Fruit fly (Drosophila melanogaster): Measurements from ENCODE around the gene TyrR.

Gene TyrR

DNA sequence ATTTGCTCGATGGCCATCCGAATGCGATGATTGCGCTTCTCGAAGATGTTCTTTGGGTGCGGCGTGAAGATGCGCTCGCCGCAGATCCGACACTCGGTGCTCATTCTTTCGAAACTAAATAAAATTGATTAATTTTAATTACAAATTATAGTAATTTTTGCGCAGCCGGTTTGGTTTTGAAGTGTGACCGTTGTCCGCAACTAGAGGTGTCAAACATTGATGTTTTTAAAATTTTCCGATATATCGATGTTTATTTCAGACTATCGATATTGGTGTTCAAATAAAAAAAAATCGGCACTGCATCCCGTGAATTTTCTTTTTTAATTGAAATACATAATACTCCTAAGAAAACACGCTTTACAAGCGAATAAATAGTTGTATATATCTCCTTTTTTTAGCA is 46.0 kb upstream of the TyrR start, which contains the start of gene Odj (continued):
- TF ChIP-seq NfI (GFP tag; optimal IDR thresholded peaks at IDR 0.05) (no peak), bsh (GFP tag; optimal IDR thresholded peaks at IDR 0.05) (no peak), pfk (GFP tag; optimal IDR thresholded peaks at IDR 0.05) (no peak), bbx (GFP tag; IDR thresholded peaks at IDR 0.05; ENCODE audit: partially characterized antibody) (peak; percentile 96), Dad (GFP tag; optimal IDR thresholded peaks at IDR 0.05) (no peak), CG1602 (GFP tag; optimal IDR thresholded peaks at IDR 0.05) (no peak), Dfd (GFP tag; optimal IDR thresholded peaks at IDR 0.05) (no peak), CG11456 (GFP tag; IDR thresholded peaks at IDR 0.05) (no peak), Blimp-1 (GFP tag; optimal IDR thresholded peaks at IDR 0.05) (no peak), Neu2 (GFP tag; optimal IDR thresholded peaks at IDR 0.05; ENCODE audit: borderline replicate concordance) (no peak), en (GFP tag; optimal IDR thresholded peaks at IDR 0.05) (no peak)

DNA sequence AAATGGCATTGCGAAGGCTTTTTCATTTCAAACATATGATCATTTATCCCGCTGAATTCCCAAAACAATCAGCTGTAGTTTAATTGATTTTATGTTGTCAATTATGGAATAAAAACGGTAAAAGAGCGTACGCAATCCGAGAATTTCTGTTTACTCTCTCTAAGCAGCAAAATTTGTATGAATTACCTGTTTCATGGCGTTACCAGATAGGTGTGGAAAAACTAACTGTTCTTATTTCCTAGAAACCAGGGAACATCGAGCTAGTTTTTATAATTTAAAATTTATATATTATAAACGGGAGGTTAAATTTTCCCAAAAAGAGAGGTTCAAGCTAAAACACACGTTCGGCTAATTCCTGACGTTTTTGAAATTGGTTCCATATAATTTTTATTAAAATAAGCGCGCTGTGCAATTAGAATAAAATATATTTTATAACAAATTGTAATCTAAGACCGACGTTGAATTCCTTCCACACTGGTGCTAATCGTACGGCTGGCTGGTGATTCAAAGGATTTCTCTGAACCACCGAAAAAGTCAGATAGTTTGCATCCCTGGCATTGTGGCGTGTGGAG is 44.1 kb upstream of the TyrR start, which contains the start of gene CG17801:
Gene CG17801 (minus strand): TSS at position 51 of the 572 bp plus-strand sequence.
- TF ChIP-seq CTCF (GFP tag; optimal IDR thresholded peaks at IDR 0.05) (no peak), CG4820 (GFP tag; optimal IDR thresholded peaks at IDR 0.05) (no peak), gem (tag; optimal IDR thresholded peaks at IDR 0.05) (peak; percentile 46), yki (optimal IDR thresholded peaks at IDR 0.05) (no peak), CG13424 (tag; optimal IDR thresholded peaks at IDR 0.05) (peak; percentile 16), tap (tag; optimal IDR thresholded peaks at IDR 0.05) (no peak), mam (GFP tag; optimal IDR thresholded peaks at IDR 0.05) (no peak), dm (GFP tag; optimal IDR thresholded peaks at IDR 0.05) (no peak), lmd (GFP tag; IDR thresholded peaks at IDR 0.05) (no peak), D19B (GFP tag; optimal IDR thresholded peaks at IDR 0.05) (no peak), bsh (GFP tag; optimal IDR thresholded peaks at IDR 0.05) (peak in 1 of 2 experiments; percentile 2), PHDP (tag; optimal IDR thresholded peaks at IDR 0.05) (peak; percentile 6), sisA (GFP tag; IDR thresholded peaks at IDR 0.05) (no peak), CG17802 (tag; optimal IDR thresholded peaks at IDR 0.05) (no peak), pan (optimal IDR thresholded peaks at IDR 0.05) (no peak), pan (GFP tag; optimal IDR thresholded peaks at IDR 0.05 in 1 of 2, IDR thresholded peaks at IDR 0.05 in 1 of 2) (peak in 1 of 2 experiments; percentile 5), CG14710 (tag; optimal IDR thresholded peaks at IDR 0.05) (peak; percentile 14), CG17829 (tag; optimal IDR thresholded peaks at IDR 0.05) (peak; percentile 14), CG9727 (GFP tag; optimal IDR thresholded peaks at IDR 0.05) (no peak), CG18599 (GFP tag; optimal IDR thresholded peaks at IDR 0.05) (peak; percentile 15), CG6689 (GFP tag; IDR thresholded peaks at IDR 0.05) (peak; percentile 4; the same call in 1 of the 2 replicates), lola (GFP tag; optimal IDR thresholded peaks at IDR 0.05) (peak in 1 of 3 experiments; percentile 13), CG4424 (GFP tag; optimal IDR thresholded peaks at IDR 0.05) (peak; percentile 32), aop (GFP tag; IDR thresholded peaks at IDR 0.05) (no peak), CG11723 (GFP tag; optimal IDR thresholded peaks at IDR 0.05) (no peak), CG1233 (GFP tag; optimal IDR thresholded peaks at IDR 0.05) (peak; percentile 14), CG7357 (GFP tag; IDR thresholded peaks at IDR 0.05) (peak; percentile 50; the same call in 1 of the 3 replicates), CG2712 (tag; optimal IDR thresholded peaks at IDR 0.05) (peak; percentile 31), nmo (GFP tag; optimal IDR thresholded peaks at IDR 0.05) (peak; percentile 1), CG14050 (GFP tag; IDR thresholded peaks at IDR 0.05) (no peak), CG18262 (tag; optimal IDR thresholded peaks at IDR 0.05) (peak; percentile 47), dan (GFP tag; IDR thresholded peaks at IDR 0.05) (no peak), CG15514 (GFP tag; optimal IDR thresholded peaks at IDR 0.05) (peak; percentile 2), CG9215 (GFP tag; IDR thresholded peaks at IDR 0.05) (no peak), Ssrp (tag; optimal IDR thresholded peaks at IDR 0.05) (no peak), Bteb2 (GFP tag; optimal IDR thresholded peaks at IDR 0.05) (no peak), Lhr (GFP tag; optimal IDR thresholded peaks at IDR 0.05) (no peak), CG17361 (GFP tag; IDR thresholded peaks at IDR 0.05) (0 out of 3 replicates have a peak, but pooled peaks have one; percentile 19), en (GFP tag; optimal IDR thresholded peaks at IDR 0.05) (no peak), ewg (GFP tag; optimal IDR thresholded peaks at IDR 0.05) (no peak)

Measured in whole organism, embryonic.